Fruit fly (Drosophila melanogaster) whole organism, embryonic: Measurements from ENCODE around the gene BckdhA.

Experiments used
- Antp ChIP-seq: fragments of 200-800 bp; sonication (Bioruptor generic); optimal IDR thresholded peaks from 3 replicates; lab custom pipeline; 2016; ENCODE audit warnings: missing biosample characterization, missing genetic modification characterization
- Asciz ChIP-seq: fragments of 200-800 bp; sonication (Bioruptor generic); optimal IDR thresholded peaks from 2 replicates; lab custom pipeline; 2017; ENCODE audit warnings: missing biosample characterization, mild to moderate bottlenecking, missing genetic modification characterization, missing genetic modification reagents
- Atf3 ChIP-seq: fragments of 200-800 bp; sonication (Bioruptor generic); optimal IDR thresholded peaks from 3 replicates; lab custom pipeline; 2016; ENCODE audit warnings: missing biosample characterization, missing genetic modification characterization
- CG10274 ChIP-seq: fragments of 200-800 bp; sonication (Bioruptor generic); optimal IDR thresholded peaks from 3 replicates; lab custom pipeline; 2017; ENCODE audit warnings: missing biosample characterization, mild to moderate bottlenecking, missing genetic modification characterization
- CG12236 ChIP-seq: fragments of 200-800 bp; sonication (Bioruptor generic); optimal IDR thresholded peaks from 2 replicates; lab custom pipeline; 2016; ENCODE audit warnings: missing biosample characterization, missing genetic modification characterization
- CG12659 ChIP-seq: fragments of 200-800 bp; sonication (Bioruptor generic); optimal IDR thresholded peaks from 3 replicates; lab custom pipeline; 2017; ENCODE audit warnings: mild to moderate bottlenecking, missing biosample characterization, missing genetic modification reagents, missing genetic modification characterization
- CG14014 ChIP-seq: fragments of 200-800 bp; sonication (Bioruptor generic); IDR thresholded peaks from 2 replicates; pipeline ENCODE4 v1.3.6; 2022; ENCODE audit warnings: missing biosample characterization, missing genetic modification characterization
- CG15073 ChIP-seq: fragments of 200-800 bp; sonication (Bioruptor generic); optimal IDR thresholded peaks from 2 replicates; lab custom pipeline; 2016; ENCODE audit warnings: missing biosample characterization, missing genetic modification characterization
- CG15601 ChIP-seq: fragments of 200-800 bp; sonication (Bioruptor generic); optimal IDR thresholded peaks from 3 replicates; lab custom pipeline; 2019; ENCODE audit warnings: missing biosample characterization, mild to moderate bottlenecking, missing genetic modification characterization, moderate library complexity
- CG17361 ChIP-seq: fragments of 200-800 bp; sonication (Bioruptor generic); IDR thresholded peaks from 3 replicates; pipeline ENCODE4 v1.3.6; 2022; ENCODE audit warnings: missing biosample characterization, missing genetic modification characterization
- CG17912 ChIP-seq: fragments of 200-800 bp; sonication (Bioruptor generic); optimal IDR thresholded peaks from 2 replicates; lab custom pipeline; 2018; ENCODE audit warnings: missing biosample characterization, mild to moderate bottlenecking, missing genetic modification characterization
- CG18476 ChIP-seq: fragments of 200-800 bp; sonication (Bioruptor generic); optimal IDR thresholded peaks from 2 replicates; lab custom pipeline; 2016; ENCODE audit warnings: missing biosample characterization, mild to moderate bottlenecking, missing genetic modification characterization
- CG32772 ChIP-seq: fragments of 200-800 bp; sonication (Bioruptor generic); IDR thresholded peaks from 2 replicates; pipeline ENCODE4 v1.3.6; 2022; ENCODE audit warnings: missing biosample characterization, missing genetic modification characterization
- CG3281 ChIP-seq: fragments of 200-800 bp; sonication (Bioruptor generic); optimal IDR thresholded peaks from 3 replicates; lab custom pipeline; 2017; ENCODE audit warnings: missing biosample characterization, mild to moderate bottlenecking, missing genetic modification characterization
- CG3726 ChIP-seq: fragments of 200-800 bp; sonication (Bioruptor generic); IDR thresholded peaks from 3 replicates; pipeline ENCODE4, ENCODE4 v1.3.6; 2022; ENCODE audit warnings: missing biosample characterization, missing genetic modification characterization
- CG3847 ChIP-seq: fragments of 200-800 bp; sonication (Bioruptor generic); IDR thresholded peaks from 2 replicates; pipeline ENCODE4 v1.3.6; 2022; ENCODE audit warnings: missing biosample characterization, missing genetic modification characterization
- CG6175 ChIP-seq: fragments of 200-800 bp; sonication (Bioruptor generic); IDR thresholded peaks from 3 replicates; pipeline ENCODE4 v1.3.6; 2022; ENCODE audit warnings: missing biosample characterization, missing genetic modification characterization
- CG7786 ChIP-seq: fragments of 200-800 bp; sonication (Bioruptor generic); optimal IDR thresholded peaks from 2 replicates; lab custom pipeline; 2016; ENCODE audit warnings: missing biosample characterization, missing genetic modification characterization
- CG8388 ChIP-seq: fragments of 200-800 bp; sonication (Bioruptor generic); optimal IDR thresholded peaks from 2 replicates; lab custom pipeline; 2019; ENCODE audit warnings: missing biosample characterization, mild to moderate bottlenecking, missing genetic modification characterization, moderate library complexity
- CG9817 ChIP-seq: fragments of 200-800 bp; sonication (Bioruptor generic); optimal IDR thresholded peaks from 2 replicates; lab custom pipeline; 2018; ENCODE audit warnings: missing biosample characterization, mild to moderate bottlenecking, missing genetic modification characterization, moderate library complexity
- Camta ChIP-seq: fragments of 200-800 bp; sonication (Bioruptor generic); optimal IDR thresholded peaks from 2 replicates; lab custom pipeline; 2016; ENCODE audit warnings: missing biosample characterization, missing genetic modification characterization
- Dref ChIP-seq: fragments of 200-800 bp; sonication (Bioruptor generic); IDR thresholded peaks from 2 replicates; pipeline ENCODE4 v1.3.6; 2022; ENCODE audit warnings: missing biosample characterization, missing genetic modification characterization
- E2f2 ChIP-seq: fragments of 200-800 bp; sonication (Bioruptor generic); IDR thresholded peaks from 2 replicates; pipeline ENCODE4 v1.3.6; 2022; ENCODE audit warnings: missing biosample characterization, missing genetic modification characterization
- Ets97D ChIP-seq: fragments of 200-800 bp; sonication (Bioruptor generic); optimal IDR thresholded peaks from 3 replicates; lab custom pipeline; 2016; ENCODE audit warnings: missing biosample characterization, missing genetic modification characterization
- Fer2 ChIP-seq: fragments of 200-800 bp; sonication (Bioruptor generic); optimal IDR thresholded peaks from 2 replicates; lab custom pipeline; 2018; ENCODE audit warnings: missing biosample characterization, mild to moderate bottlenecking, missing genetic modification characterization, moderate library complexity
- HLH54F ChIP-seq: fragments of 200-800 bp; sonication (Bioruptor generic); optimal IDR thresholded peaks from 3 replicates; lab custom pipeline; 2016; ENCODE audit warnings: missing biosample characterization, missing genetic modification characterization
- Hey ChIP-seq: fragments of 200-800 bp; sonication (Bioruptor generic); optimal IDR thresholded peaks from 3 replicates; lab custom pipeline; 2018; ENCODE audit warnings: missing biosample characterization, mild to moderate bottlenecking, missing genetic modification characterization
- NFAT ChIP-seq: fragments of 200-800 bp; sonication (Bioruptor generic); IDR thresholded peaks from 2 replicates; pipeline ENCODE4 v1.3.6; 2022; ENCODE audit warnings: missing biosample characterization, missing genetic modification characterization
- Neu2 ChIP-seq: fragments of 200-800 bp; sonication (Bioruptor generic); optimal IDR thresholded peaks from 3 replicates; lab custom pipeline; 2016; ENCODE audit warnings: missing biosample characterization, missing genetic modification characterization, borderline replicate concordance
- Oaz ChIP-seq: fragments of 200-800 bp; sonication (Bioruptor generic); IDR thresholded peaks from 2 replicates; pipeline ENCODE4 v1.3.6; 2022; ENCODE audit warnings: missing biosample characterization, missing genetic modification characterization
- Rfx ChIP-seq: fragments of 200-800 bp; sonication (Bioruptor generic); IDR thresholded peaks from 2 replicates; pipeline ENCODE4 v1.3.6; 2022; ENCODE audit warnings: missing biosample characterization, missing genetic modification characterization
- Sox100B ChIP-seq: fragments of 200-800 bp; sonication (Bioruptor generic); optimal IDR thresholded peaks from 3 replicates; lab custom pipeline; 2018; ENCODE audit warnings: missing biosample characterization, mild to moderate bottlenecking, missing genetic modification characterization
- Tbp ChIP-seq: fragments of >200 bp; optimal IDR thresholded peaks from 2 replicates; lab custom pipeline; 2018; ENCODE audit warnings: missing biosample characterization, missing genetic modification characterization
- al ChIP-seq: fragments of 200-800 bp; sonication (Bioruptor generic); IDR thresholded peaks from 2 replicates; pipeline ENCODE4 v1.3.6; 2022; ENCODE audit warnings: missing biosample characterization, missing genetic modification characterization
- ato ChIP-seq: fragments of 200-800 bp; sonication (Bioruptor generic); IDR thresholded peaks from 2 replicates; pipeline ENCODE4 v1.3.6; 2022; ENCODE audit warnings: missing biosample characterization, missing genetic modification characterization; ENCODE audit not compliant: partially characterized antibody
- br ChIP-seq: fragments of >200 bp; optimal IDR thresholded peaks from 2 replicates; lab custom pipeline; 2017
- fd102C ChIP-seq: fragments of 200-800 bp; sonication (Bioruptor generic); optimal IDR thresholded peaks from 2 replicates; lab custom pipeline; 2018; ENCODE audit warnings: missing biosample characterization, mild to moderate bottlenecking, missing genetic modification characterization, moderate library complexity
- gcm ChIP-seq: fragments of 200-800 bp; sonication (Bioruptor generic); optimal IDR thresholded peaks from 2 replicates; lab custom pipeline; 2019; ENCODE audit warnings: missing biosample characterization, mild to moderate bottlenecking, missing genetic modification characterization, moderate library complexity
- gcm2 ChIP-seq: fragments of 200-800 bp; sonication (Bioruptor generic); optimal IDR thresholded peaks from 2 replicates; lab custom pipeline; 2016; ENCODE audit warnings: missing biosample characterization, missing genetic modification characterization
- inv ChIP-seq: fragments of 200-800 bp; sonication (Bioruptor generic); IDR thresholded peaks from 2 replicates; pipeline ENCODE4 v1.3.6; 2022; ENCODE audit warnings: missing biosample characterization, missing genetic modification characterization; ENCODE audit not compliant: partially characterized antibody
- lilli ChIP-seq: fragments of 200-800 bp; sonication (Bioruptor generic); optimal IDR thresholded peaks from 3 replicates; lab custom pipeline; 2016; ENCODE audit warnings: missing biosample characterization, missing genetic modification characterization
- mld ChIP-seq: fragments of 200-800 bp; sonication (Bioruptor generic); IDR thresholded peaks from 3 replicates; pipeline ENCODE4 v1.3.6; 2022; ENCODE audit warnings: missing biosample characterization, missing genetic modification characterization; ENCODE audit not compliant: partially characterized antibody
- oc ChIP-seq: fragments of 200-800 bp; sonication (Bioruptor generic); optimal IDR thresholded peaks from 2 replicates; lab custom pipeline; 2018; ENCODE audit warnings: missing biosample characterization, mild to moderate bottlenecking, missing genetic modification characterization, moderate library complexity
- org-1 ChIP-seq: fragments of 200-800 bp; sonication (Bioruptor generic); optimal IDR thresholded peaks from 2 replicates; lab custom pipeline; 2017; ENCODE audit warnings: missing biosample characterization, missing genetic modification characterization
- otp ChIP-seq: fragments of 200-800 bp; sonication (Bioruptor generic); IDR thresholded peaks from 3 replicates; pipeline ENCODE4, ENCODE4 v1.3.6; 2022; ENCODE audit warnings: missing biosample characterization, missing genetic modification characterization
- p53 ChIP-seq: fragments of 200-800 bp; sonication (Bioruptor generic); optimal IDR thresholded peaks from 2 replicates; lab custom pipeline; 2016; ENCODE audit warnings: missing biosample characterization, missing genetic modification characterization
- pho ChIP-seq: fragments of 200-800 bp; sonication (Bioruptor generic); optimal IDR thresholded peaks from 2 replicates; lab custom pipeline; 2016; ENCODE audit warnings: missing biosample characterization, missing genetic modification characterization
- pita ChIP-seq: fragments of 200-800 bp; sonication (Bioruptor generic); optimal IDR thresholded peaks from 2 replicates; lab custom pipeline; 2017; ENCODE audit warnings: missing biosample characterization, mild to moderate bottlenecking, missing genetic modification characterization
- sob ChIP-seq: fragments of 200-800 bp; sonication (Bioruptor generic); IDR thresholded peaks from 2 replicates; pipeline ENCODE4 v1.3.6; 2022; ENCODE audit warnings: missing biosample characterization, missing genetic modification characterization
- sug ChIP-seq: fragments of 200-800 bp; optimal IDR thresholded peaks from 2 replicates; lab custom pipeline; 2019; ENCODE audit warnings: missing biosample characterization, mild to moderate bottlenecking, missing genetic modification characterization, moderate library complexity
- usp ChIP-seq: fragments of >200 bp; optimal IDR thresholded peaks from 2 replicates; lab custom pipeline; 2017; ENCODE audit warnings: missing biosample characterization, missing genetic modification characterization

Gene BckdhA

dm6 chr3R:9559413-9560014 lies 3.9 kb downstream of the BckdhA start, which contains the start of the genes AP-1mu and MBD-like (continued):
- TF ChIP-seq oc (tag; lab: Kevin White, UChicago) (no peak), CG7786 (peak; percentile 60), ato (GFP tag; lab: Robert Waterston, UW) (no peak), Ets97D (GFP tag; lab: Kevin White, UChicago) (peak; percentile 61), CG15601 (tag; lab: Kevin White, UChicago) (peak; percentile 58), pho (GFP tag; lab: Kevin White, UChicago) (peak; percentile 68), CG6175 (GFP tag; lab: Robert Waterston, UW) (no peak), sug (tag; lab: Kevin White, UChicago) (peak; percentile 70), gcm2 (GFP tag; lab: Kevin White, UChicago) (no peak), CG3847 (peak; percentile 88), CG9817 (tag; lab: Kevin White, UChicago) (peak; percentile 60), Oaz (no peak), org-1 (no peak), fd102C (GFP tag; lab: Kevin White, UChicago) (no peak), al (GFP tag; lab: Robert Waterston, UW) (peak; percentile 55), usp (GFP tag; lab: Kevin White, UChicago) (no peak), Rfx (GFP tag; lab: Robert Waterston, UW) (peak; percentile 76), sob (GFP tag; lab: Robert Waterston, UW) (peak; percentile 60), CG8388 (GFP tag; lab: Kevin White, UChicago) (peak; percentile 27), CG3726 (GFP tag; lab: Robert Waterston, UW) (no peak), CG12659 (GFP tag; lab: Kevin White, UChicago) (peak; percentile 81), CG15073 (GFP tag; lab: Kevin White, UChicago) (no peak), br (lab: Kevin White, UChicago) (no peak), CG18476 (GFP tag; lab: Kevin White, UChicago) (peak; percentile 62), Dref (GFP tag; lab: Robert Waterston, UW) (0 out of 2 replicates have a peak, but pooled peaks have one; percentile 37), HLH54F (GFP tag; lab: Kevin White, UChicago) (peak; percentile 80), Hey (tag; lab: Kevin White, UChicago) (no peak), CG3281 (GFP tag; lab: Kevin White, UChicago) (peak; percentile 47), Camta (peak; percentile 74), CG12236 (GFP tag; lab: Kevin White, UChicago) (peak; percentile 30), CG10274 (no peak), Sox100B (GFP tag; lab: Kevin White, UChicago) (no peak), Atf3 (GFP tag; lab: Kevin White, UChicago) (peak; percentile 65), NFAT (GFP tag; lab: Robert Waterston, UW) (no peak), CG32772 (GFP tag; lab: Robert Waterston, UW) (peak; percentile 64), Fer2 (tag; lab: Kevin White, UChicago) (peak; percentile 11), inv (GFP tag; lab: Robert Waterston, UW) (0 out of 2 replicates have a peak, but pooled peaks have one; percentile 13), gcm (peak; percentile 38), otp (GFP tag; lab: Robert Waterston, UW) (no peak), Tbp (GFP tag; lab: Kevin White, UChicago) (no peak), pita (no peak), CG17912 (GFP tag; lab: Kevin White, UChicago) (peak; percentile 33), CG17361 (GFP tag; lab: Robert Waterston, UW) (peak; percentile 76), p53 (GFP tag; lab: Kevin White, UChicago) (peak; percentile 2), mld (GFP tag; lab: Robert Waterston, UW) (0 out of 3 replicates have a peak, but pooled peaks have one; percentile 17), E2f2 (GFP tag; lab: Robert Waterston, UW) (peak; percentile 60), Asciz (GFP tag; lab: Kevin White, UChicago) (no peak), lilli (GFP tag; lab: Kevin White, UChicago) (peak; percentile 85), CG14014 (GFP tag; lab: Robert Waterston, UW) (0 out of 2 replicates have a peak, but pooled peaks have one; percentile 18), Antp (GFP tag; lab: Kevin White, UChicago) (peak; percentile 63), Neu2 (GFP tag; lab: Kevin White, UChicago) (no peak)
